Fruit fly (Drosophila melanogaster) whole organism, embryonic: Measurements from ENCODE around the gene Eato.

Experiments used
- CG11695 ChIP-seq: fragments of 200-800 bp; sonication (Bioruptor generic); IDR thresholded peaks from 3 replicates; pipeline ENCODE4 v1.3.6; 2022; ENCODE audit warnings: missing biosample characterization, missing genetic modification characterization
- CG11696 ChIP-seq: fragments of 200-800 bp; sonication (Bioruptor generic); IDR thresholded peaks from 2 replicates; pipeline ENCODE4 v1.3.6; 2022; ENCODE audit warnings: missing biosample characterization, missing genetic modification characterization
- CG13424 ChIP-seq: fragments of 200-800 bp; sonication (Bioruptor generic); optimal IDR thresholded peaks from 2 replicates; lab custom pipeline; 2019; ENCODE audit warnings: missing biosample characterization, mild to moderate bottlenecking, missing genetic modification characterization, moderate library complexity
- CG16779 ChIP-seq: fragments of 200-800 bp; sonication (Bioruptor generic); IDR thresholded peaks from 2 replicates; pipeline ENCODE4 v1.3.6; 2022; ENCODE audit warnings: missing biosample characterization, missing genetic modification characterization
- CG18599 ChIP-seq: fragments of 200-800 bp; sonication (Bioruptor generic); optimal IDR thresholded peaks from 3 replicates; lab custom pipeline; 2017; ENCODE audit warnings: missing biosample characterization, missing genetic modification characterization, mild to moderate bottlenecking, moderate library complexity, missing genetic modification reagents
- CG18619 ChIP-seq: fragments of 200-800 bp; sonication (Bioruptor generic); optimal IDR thresholded peaks from 3 replicates; lab custom pipeline; 2017; ENCODE audit warnings: missing biosample characterization, mild to moderate bottlenecking, missing genetic modification characterization
- CG2199 ChIP-seq: fragments of 200-800 bp; sonication (Bioruptor generic); IDR thresholded peaks from 3 replicates; pipeline ENCODE4 v1.3.6; 2022; ENCODE audit warnings: missing biosample characterization, missing genetic modification characterization
- CG2875 ChIP-seq: fragments of 200-800 bp; sonication (Bioruptor generic); optimal IDR thresholded peaks from 2 replicates; lab custom pipeline; 2017; ENCODE audit warnings: missing biosample characterization, mild to moderate bottlenecking, missing genetic modification characterization, missing genetic modification reagents
- CG30020 ChIP-seq: fragments of 200-800 bp; optimal IDR thresholded peaks from 2 replicates; lab custom pipeline; 2019; ENCODE audit warnings: missing biosample characterization, mild to moderate bottlenecking, missing genetic modification characterization, moderate library complexity
- CG30403 ChIP-seq: fragments of 200-800 bp; sonication (Bioruptor generic); optimal IDR thresholded peaks from 3 replicates; lab custom pipeline; 2016; ENCODE audit warnings: missing biosample characterization, missing genetic modification characterization
- CG31365 ChIP-seq: fragments of 200-800 bp; sonication (Bioruptor generic); optimal IDR thresholded peaks from 2 replicates; lab custom pipeline; 2018; ENCODE audit warnings: missing biosample characterization, mild to moderate bottlenecking, missing genetic modification characterization
- CG34422 ChIP-seq: fragments of 200-800 bp; sonication (Bioruptor generic); IDR thresholded peaks from 3 replicates; pipeline ENCODE4 v1.3.6; 2022; ENCODE audit warnings: missing biosample characterization, missing genetic modification characterization
- CG6683 ChIP-seq: fragments of 200-800 bp; sonication (Bioruptor generic); optimal IDR thresholded peaks from 2 replicates; lab custom pipeline; 2017; ENCODE audit warnings: missing biosample characterization, mild to moderate bottlenecking, missing genetic modification characterization, missing genetic modification reagents
- CG8765 ChIP-seq: fragments of 200-800 bp; sonication (Bioruptor generic); IDR thresholded peaks from 2 replicates; pipeline ENCODE4 v1.3.6; 2022; ENCODE audit warnings: missing biosample characterization, missing genetic modification characterization
- D19B ChIP-seq: fragments of 200-800 bp; sonication (Bioruptor generic); optimal IDR thresholded peaks from 2 replicates; lab custom pipeline; 2017; ENCODE audit warnings: missing biosample characterization, mild to moderate bottlenecking, missing genetic modification characterization
- Dad ChIP-seq: fragments of 200-800 bp; sonication (Bioruptor generic); optimal IDR thresholded peaks from 3 replicates; lab custom pipeline; 2016; ENCODE audit warnings: missing biosample characterization, missing genetic modification characterization
- Doc3 ChIP-seq: fragments of 200-800 bp; sonication (Bioruptor generic); IDR thresholded peaks from 3 replicates; pipeline ENCODE4 v1.3.6; 2022; ENCODE audit warnings: missing biosample characterization, missing genetic modification characterization; ENCODE audit not compliant: partially characterized antibody
- Drgx ChIP-seq: fragments of 200-800 bp; sonication (Bioruptor generic); IDR thresholded peaks from 2 replicates; pipeline ENCODE4 v1.3.6; 2022; ENCODE audit warnings: missing biosample characterization, missing genetic modification characterization
- Hey ChIP-seq: fragments of 200-800 bp; sonication (Bioruptor generic); optimal IDR thresholded peaks from 3 replicates; lab custom pipeline; 2018; ENCODE audit warnings: missing biosample characterization, mild to moderate bottlenecking, missing genetic modification characterization
- HmgD ChIP-seq: fragments of 200-800 bp; sonication (Bioruptor generic); optimal IDR thresholded peaks from 3 replicates; lab custom pipeline; 2016; ENCODE audit warnings: missing biosample characterization, missing genetic modification characterization
- Hr78 ChIP-seq, 2 experiments: fragments of 200-800 bp in 1 of 2; fragments of >200 bp in 1 of 2; sonication (Bioruptor generic) in 1 of 2; optimal IDR thresholded peaks; 2 replicates each; lab custom pipeline; 2017 to 2019; ENCODE audit warnings: missing biosample characterization in 2 of 2, missing genetic modification characterization in 2 of 2, mild to moderate bottlenecking in 1 of 2, moderate library complexity in 1 of 2
- Hsf ChIP-seq: fragments of 200-800 bp; sonication (Bioruptor generic); optimal IDR thresholded peaks from 3 replicates; lab custom pipeline; 2016; ENCODE audit warnings: missing biosample characterization, missing genetic modification characterization
- Mes4 ChIP-seq: fragments of 200-800 bp; sonication (Bioruptor generic); optimal IDR thresholded peaks from 2 replicates; lab custom pipeline; 2016; ENCODE audit warnings: missing biosample characterization, missing genetic modification characterization
- PHDP ChIP-seq: fragments of 200-800 bp; sonication (Bioruptor generic); optimal IDR thresholded peaks from 3 replicates; lab custom pipeline; 2018; ENCODE audit warnings: missing biosample characterization, mild to moderate bottlenecking, missing genetic modification characterization, moderate library complexity
- TFAM ChIP-seq: fragments of 200-800 bp; sonication (Bioruptor generic); optimal IDR thresholded peaks from 2 replicates; lab custom pipeline; 2017; ENCODE audit warnings: missing biosample characterization, missing genetic modification characterization, inconsistent platforms
- YL-1 ChIP-seq: fragments of 200-800 bp; sonication (Bioruptor generic); optimal IDR thresholded peaks from 3 replicates; lab custom pipeline; 2017; ENCODE audit warnings: missing biosample characterization, mild to moderate bottlenecking, missing genetic modification characterization
- ato ChIP-seq: fragments of 200-800 bp; sonication (Bioruptor generic); IDR thresholded peaks from 2 replicates; pipeline ENCODE4 v1.3.6; 2022; ENCODE audit warnings: missing biosample characterization, missing genetic modification characterization; ENCODE audit not compliant: partially characterized antibody
- bowl ChIP-seq: fragments of 200-800 bp; sonication (Bioruptor generic); IDR thresholded peaks from 2 replicates; pipeline ENCODE4 v1.3.6; 2022; ENCODE audit warnings: missing biosample characterization, missing genetic modification characterization
- chm ChIP-seq: fragments of 200-800 bp; sonication (Bioruptor generic); IDR thresholded peaks from 2 replicates; pipeline ENCODE4 v1.3.6; 2022; ENCODE audit warnings: missing biosample characterization, missing genetic modification characterization
- crol ChIP-seq: fragments of 200-800 bp; sonication (Bioruptor generic); IDR thresholded peaks from 2 replicates; pipeline ENCODE4 v1.3.6; 2022; ENCODE audit warnings: missing biosample characterization, missing genetic modification characterization
- crp ChIP-seq, 2 experiments: fragments of 200-800 bp; sonication (Bioruptor generic); optimal IDR thresholded peaks; 2 replicates in 1 of 2; 3 replicates in 1 of 2; lab custom pipeline; 2017; ENCODE audit warnings: missing biosample characterization in 2 of 2, missing genetic modification characterization in 2 of 2, mild to moderate bottlenecking in 1 of 2, moderate library complexity in 1 of 2
- fd102C ChIP-seq: fragments of 200-800 bp; sonication (Bioruptor generic); optimal IDR thresholded peaks from 2 replicates; lab custom pipeline; 2018; ENCODE audit warnings: missing biosample characterization, mild to moderate bottlenecking, missing genetic modification characterization, moderate library complexity
- gt ChIP-seq: fragments of 200-800 bp; sonication (Bioruptor generic); IDR thresholded peaks from 2 replicates; pipeline ENCODE4 v1.3.6; 2022; ENCODE audit warnings: missing biosample characterization, missing genetic modification characterization
- ham ChIP-seq: fragments of 200-800 bp; sonication (Bioruptor generic); IDR thresholded peaks from 2 replicates; pipeline ENCODE4 v1.3.6; 2022; ENCODE audit warnings: missing biosample characterization, missing genetic modification characterization
- nom ChIP-seq: fragments of 200-800 bp; sonication (Bioruptor generic); optimal IDR thresholded peaks from 2 replicates; lab custom pipeline; 2017; ENCODE audit warnings: missing biosample characterization, missing genetic modification characterization, mild to moderate bottlenecking, moderate library complexity, missing genetic modification reagents
- onecut ChIP-seq: fragments of 200-800 bp; sonication (Bioruptor generic); IDR thresholded peaks from 2 replicates; pipeline ENCODE4 v1.3.6; 2022; ENCODE audit warnings: missing biosample characterization, missing genetic modification characterization
- otp ChIP-seq: fragments of 200-800 bp; sonication (Bioruptor generic); IDR thresholded peaks from 3 replicates; pipeline ENCODE4, ENCODE4 v1.3.6; 2022; ENCODE audit warnings: missing biosample characterization, missing genetic modification characterization
- pum ChIP-seq: fragments of 200-800 bp; sonication (Bioruptor generic); optimal IDR thresholded peaks from 2 replicates; lab custom pipeline; 2016; ENCODE audit warnings: missing biosample characterization, missing genetic modification characterization
- pzg ChIP-seq: fragments of 200-800 bp; sonication (Bioruptor generic); optimal IDR thresholded peaks from 3 replicates; lab custom pipeline; 2018; ENCODE audit warnings: missing biosample characterization, mild to moderate bottlenecking, missing genetic modification characterization, moderate library complexity
- rib ChIP-seq: fragments of 200-800 bp; sonication (Bioruptor generic); IDR thresholded peaks from 2 replicates; pipeline ENCODE4 v1.3.6; 2022; ENCODE audit warnings: missing biosample characterization, missing genetic modification characterization
- sd ChIP-seq: fragments of 200-800 bp; sonication (Bioruptor generic); optimal IDR thresholded peaks from 3 replicates; lab custom pipeline; 2018; ENCODE audit warnings: missing biosample characterization, mild to moderate bottlenecking, missing genetic modification characterization, moderate library complexity
- slou ChIP-seq: fragments of 200-800 bp; sonication (Bioruptor generic); optimal IDR thresholded peaks from 3 replicates; lab custom pipeline; 2016; ENCODE audit warnings: missing biosample characterization, missing genetic modification characterization
- sna ChIP-seq: fragments of 200-800 bp; sonication (Bioruptor generic); IDR thresholded peaks from 2 replicates; pipeline ENCODE4 v1.3.6; 2022; ENCODE audit warnings: missing biosample characterization, missing genetic modification characterization; ENCODE audit not compliant: partially characterized antibody
- tna ChIP-seq: fragments of 200-800 bp; sonication (Bioruptor generic); IDR thresholded peaks from 2 replicates; pipeline ENCODE4 v1.3.6; 2022; ENCODE audit warnings: missing biosample characterization, missing genetic modification characterization; ENCODE audit not compliant: partially characterized antibody
- unc-4 ChIP-seq: fragments of 200-800 bp; sonication (Bioruptor generic); IDR thresholded peaks from 2 replicates; pipeline ENCODE4 v1.3.6; 2022; ENCODE audit warnings: missing biosample characterization, missing genetic modification characterization; ENCODE audit not compliant: partially characterized antibody
- wdn ChIP-seq: fragments of 200-800 bp; sonication (Bioruptor generic); IDR thresholded peaks from 2 replicates; pipeline ENCODE4 v1.3.6; 2022; ENCODE audit warnings: missing biosample characterization, missing genetic modification characterization
- z ChIP-seq: fragments of 200-800 bp; sonication (Bioruptor generic); IDR thresholded peaks from 3 replicates; pipeline ENCODE4 v1.3.6; 2022; ENCODE audit warnings: missing biosample characterization, missing genetic modification characterization

Gene Eato

DNA sequence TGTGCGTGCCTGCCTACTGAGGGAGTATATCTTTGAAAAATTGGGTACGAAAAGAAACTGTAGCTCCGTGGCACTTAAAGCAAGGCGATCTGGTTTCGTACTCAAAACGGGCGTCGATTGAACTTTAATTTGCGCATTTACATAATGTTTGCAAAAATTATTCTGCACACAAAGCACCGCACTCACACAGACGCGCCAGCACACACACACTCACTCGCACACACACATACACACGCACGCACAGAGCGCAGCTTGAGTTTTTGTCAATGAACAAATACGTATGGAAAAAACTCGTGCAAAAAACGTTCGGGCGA lies 4.1 kb upstream of the Eato start (continued):
- TF ChIP-seq CG34422 (GFP tag; lab: Robert Waterston, UW) (peak; percentile 83; the same call in 1 of the 3 replicates), chm (GFP tag; lab: Robert Waterston, UW) (peak; percentile 25; the same call in 1 of the 2 replicates), CG18619 (no peak), bowl (GFP tag; lab: Robert Waterston, UW) (peak; percentile 41; the same call in 1 of the 2 replicates), CG16779 (peak; percentile 60; the same call in 1 of the 2 replicates), fd102C (GFP tag; lab: Kevin White, UChicago) (no peak), CG2199 (0 out of 3 replicates have a peak, but pooled peaks have one; percentile 22), z (GFP tag; lab: Robert Waterston, UW) (peak; percentile 57; the same call in 1 of the 3 replicates), tna (0 out of 2 replicates have a peak, but pooled peaks have one; percentile 36), unc-4 (peak; percentile 26; the same call in 1 of the 2 replicates)

DNA sequence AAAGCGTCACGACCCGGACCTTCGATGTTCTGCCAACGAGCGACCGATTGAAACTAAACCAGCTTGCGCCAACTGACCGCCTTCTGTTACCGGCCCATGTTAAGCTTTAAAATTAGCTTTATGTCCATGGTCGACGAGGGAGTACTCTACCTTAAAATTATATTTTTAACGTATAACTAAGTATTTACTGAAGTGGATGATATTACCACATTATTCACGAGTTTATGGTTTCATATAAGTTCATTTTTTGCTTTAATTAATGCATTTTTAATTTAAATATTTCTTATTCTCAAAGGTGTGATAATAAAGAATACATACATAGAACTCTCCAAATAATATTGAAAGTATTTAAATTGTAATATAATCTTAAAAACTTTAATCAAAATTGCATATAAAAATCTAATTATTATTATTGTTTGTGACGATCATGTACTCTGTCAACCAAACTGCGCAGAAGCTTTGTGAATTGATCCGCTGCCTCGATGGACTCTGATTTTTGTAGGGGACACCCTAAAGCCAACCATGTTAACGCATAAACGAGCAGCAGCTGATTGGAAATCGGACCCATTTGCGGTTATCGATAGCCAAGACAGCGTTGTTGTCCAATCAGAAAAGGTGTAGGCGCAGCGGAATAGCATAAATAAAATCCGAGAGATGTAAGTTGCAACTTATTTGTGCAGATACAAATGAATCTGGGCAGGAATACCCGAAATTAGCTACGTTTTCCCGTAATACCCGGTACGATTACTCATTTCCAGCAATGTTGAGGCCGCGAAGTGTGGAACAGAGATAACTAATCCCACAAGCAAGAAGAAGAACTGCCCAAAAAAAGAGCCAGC lies 3.6 kb upstream of the Eato start, which contains the start of the genes CG9008 and p38b:
TSS of gene CG9008 (minus strand) at position 57 of the 839 bp plus-strand sequence.
TSS of gene p38b (plus strand) at position 581 of the 839 bp plus-strand sequence.
- TF ChIP-seq TFAM (GFP tag; lab: Kevin White, UChicago) = no peak
- peak; percentile 92 for TF ChIP-seq CG13424 (tag; lab: Kevin White, UChicago)
- peak; percentile 79 for TF ChIP-seq CG6683 (GFP tag; lab: Kevin White, UChicago)
- peak in 1 of 2 experiments; percentile 46 for TF ChIP-seq Hr78 (GFP tag; optimal IDR thresholded peaks at IDR 0.05; lab: Kevin White, UChicago)
- TF ChIP-seq Doc3 (GFP tag; lab: Robert Waterston, UW) = 0 out of 3 replicates have a peak, but pooled peaks have one; percentile 26
- TF ChIP-seq CG30020 (tag; lab: Kevin White, UChicago) = peak; percentile 65
- TF ChIP-seq crp (GFP tag; optimal IDR thresholded peaks at IDR 0.05; lab: Kevin White, UChicago) = peak; percentile 60 to 93
- TF ChIP-seq gt (GFP tag; lab: Robert Waterston, UW) = no peak
- TF ChIP-seq CG11695 = peak; percentile 62; the same call in 2 of the 3 replicates
- TF ChIP-seq CG18619 = peak; percentile 90
- peak; percentile 66 for TF ChIP-seq slou (GFP tag; lab: Kevin White, UChicago)
- TF ChIP-seq pum (GFP tag; lab: Kevin White, UChicago) = peak; percentile 24
- TF ChIP-seq sna = no peak
- TF ChIP-seq HmgD (GFP tag; lab: Kevin White, UChicago) = no peak
- TF ChIP-seq Dad (GFP tag; lab: Kevin White, UChicago) = peak; percentile 19
- 0 out of 2 replicates have a peak, but pooled peaks have one; percentile 13 for TF ChIP-seq wdn (GFP tag; lab: Robert Waterston, UW)
- TF ChIP-seq CG18599 (GFP tag; lab: Kevin White, UChicago) = peak; percentile 84
- no peak for TF ChIP-seq CG8765
- peak; percentile 91 for TF ChIP-seq CG30403 (GFP tag; lab: Kevin White, UChicago)
- no peak for TF ChIP-seq Mes4 (GFP tag; lab: Kevin White, UChicago)
- peak; percentile 14 for TF ChIP-seq CG2875 (GFP tag; lab: Kevin White, UChicago)
- 0 out of 2 replicates have a peak, but pooled peaks have one; percentile 40 for TF ChIP-seq ato (GFP tag; lab: Robert Waterston, UW)
- TF ChIP-seq Drgx (GFP tag; lab: Robert Waterston, UW) = no peak
- peak; percentile 57 for TF ChIP-seq sd
- TF ChIP-seq nom (GFP tag; lab: Kevin White, UChicago) = peak; percentile 59
- TF ChIP-seq D19B (GFP tag; lab: Kevin White, UChicago) = peak; percentile 77
- TF ChIP-seq crol (GFP tag; lab: Robert Waterston, UW) = no peak
- peak; percentile 85 for TF ChIP-seq PHDP (tag; lab: Kevin White, UChicago)
- peak; percentile 47 for TF ChIP-seq YL-1 (GFP tag; lab: Kevin White, UChicago)
- TF ChIP-seq onecut (GFP tag; lab: Robert Waterston, UW) = peak; percentile 48; the same call in 1 of the 2 replicates
- 0 out of 2 replicates have a peak, but pooled peaks have one; percentile 8 for TF ChIP-seq ham (GFP tag; lab: Robert Waterston, UW)
- TF ChIP-seq Hsf (GFP tag; lab: Kevin White, UChicago) = peak; percentile 47
- 0 out of 3 replicates have a peak, but pooled peaks have one; percentile 43 for TF ChIP-seq otp
- TF ChIP-seq CG11696 (GFP tag; lab: Robert Waterston, UW) = no peak
- TF ChIP-seq pzg (GFP tag; lab: Kevin White, UChicago) = peak; percentile 69
- no peak for TF ChIP-seq CG31365
- TF ChIP-seq Hey (tag; lab: Kevin White, UChicago) = peak; percentile 5
- TF ChIP-seq rib (GFP tag; lab: Robert Waterston, UW) = no peak
